Worm (Caenorhabditis elegans) whole organism, L4 larva: ENCODE results near the gene F54B3.1.

Source experiments
- aly-2 ChIP-seq: sonication (generic microtip); optimal IDR thresholded peaks from 2 replicates; lab custom pipeline; 2018; ENCODE audit warnings: missing biosample characterization, missing genetic modification characterization
- ama-1 ChIP-seq: fragments of 150-350 bp; optimal IDR thresholded peaks from 2 replicates; lab custom pipeline; 2014; ENCODE audit warnings: inconsistent platforms, mixed read lengths
- dmd-8 ChIP-seq: fragments of 200-800 bp; sonication (Bioruptor generic); IDR thresholded peaks from 2 replicates; pipeline ENCODE4 v1.3.6; 2022; ENCODE audit warnings: missing genetic modification characterization, missing compliant biosample characterization
- fkh-10 ChIP-seq: fragments of 150-350 bp; optimal IDR thresholded peaks from 2 replicates; lab custom pipeline; 2014; ENCODE audit warnings: missing biosample characterization, missing genetic modification reagents, missing genetic modification characterization
- jun-1 ChIP-seq: fragments of 150-350 bp; optimal IDR thresholded peaks from 2 replicates; lab custom pipeline; 2014; ENCODE audit warnings: missing biosample characterization, missing genetic modification reagents, missing genetic modification characterization
- mes-2 ChIP-seq: sonication (generic microtip); optimal IDR thresholded peaks from 2 replicates; lab custom pipeline; 2016; ENCODE audit warnings: missing genotype, mild to moderate bottlenecking, missing genetic modification characterization, missing compliant biosample characterization; ENCODE audit not compliant: poor library complexity, severe bottlenecking
- mxl-3 ChIP-seq: fragments of 200-800 bp; sonication (Bioruptor generic); optimal IDR thresholded peaks from 2 replicates; lab custom pipeline; 2018; ENCODE audit warnings: mild to moderate bottlenecking, missing genetic modification characterization, missing compliant biosample characterization
- nhr-76 ChIP-seq: fragments of 150-350 bp; optimal IDR thresholded peaks from 2 replicates; lab custom pipeline; 2014; ENCODE audit warnings: missing biosample characterization, missing genetic modification characterization

ce11 chrII:10231874-10232273, 19.2 kb upstream of the F54B3.1 start:
- TF ChIP-seq jun-1 (tag; lab: Kevin White, UChicago) (no peak), aly-2 (no peak), mxl-3 (GFP tag; lab: Kevin White, UChicago) (no peak), dmd-8 (GFP tag; lab: Robert Waterston, UW) (no peak), mes-2 (tag; lab: Kevin White, UChicago) (no peak), ama-1 (lab: Kevin White, UChicago) (no peak), nhr-76 (tag; lab: Kevin White, UChicago) (no peak), fkh-10 (GFP tag; lab: Kevin White, UChicago) (no peak)
